Worm (Caenorhabditis elegans) whole organism, L1 larva: ENCODE measurements around the gene Y38H6C.21.

Source experiments
- C04F5.9 ChIP-seq: sonication (generic microtip); optimal IDR thresholded peaks from 2 replicates; lab custom pipeline; 2016; ENCODE audit warnings: missing genetic modification characterization, missing compliant biosample characterization
- C16A3.4 ChIP-seq: fragments of 150-350 bp; optimal IDR thresholded peaks from 2 replicates; lab custom pipeline; 2014; ENCODE audit warnings: missing biosample characterization, missing genetic modification characterization
- alr-1 ChIP-seq: fragments of 200-800 bp; sonication (Bioruptor generic); optimal IDR thresholded peaks from 2 replicates; lab custom pipeline; 2018; ENCODE audit warnings: borderline replicate concordance, mild to moderate bottlenecking, missing genetic modification characterization, missing compliant biosample characterization
- aly-2 ChIP-seq: fragments of 150-350 bp; optimal IDR thresholded peaks from 2 replicates; lab custom pipeline; 2014; ENCODE audit warnings: missing biosample characterization, missing genetic modification characterization
- blmp-1 ChIP-seq: fragments of 150-350 bp; optimal IDR thresholded peaks from 2 replicates; lab custom pipeline; 2014; ENCODE audit warnings: missing biosample characterization, missing genetic modification characterization
- ceh-8 ChIP-seq: fragments of 200-800 bp; sonication (Bioruptor generic); optimal IDR thresholded peaks from 2 replicates; lab custom pipeline; 2018; ENCODE audit warnings: mild to moderate bottlenecking, missing genetic modification characterization, moderate library complexity, missing compliant biosample characterization
- ceh-82 ChIP-seq, 3 experiments: fragments of 150-350 bp in 1 of 3; sonication (generic microtip) in 2 of 3; optimal IDR thresholded peaks; 2 replicates each; lab custom pipeline; 2014 to 2017; ENCODE audit warnings: missing biosample characterization in 3 of 3, missing genetic modification characterization in 3 of 3
- ceh-88 ChIP-seq: fragments of 200-800 bp; sonication (Bioruptor generic); IDR thresholded peaks from 2 replicates; pipeline ENCODE4 v1.3.6; 2022; ENCODE audit warnings: missing genetic modification characterization, missing compliant biosample characterization
- ceh-90 ChIP-seq: sonication (generic microtip); optimal IDR thresholded peaks from 2 replicates; lab custom pipeline; 2016; ENCODE audit warnings: missing genetic modification characterization, missing compliant biosample characterization
- ces-1 ChIP-seq: fragments of 150-350 bp; optimal IDR thresholded peaks from 2 replicates; lab custom pipeline; 2014; ENCODE audit warnings: missing biosample characterization, missing genetic modification reagents, missing genetic modification characterization
- dpl-1 ChIP-seq, 3 experiments: fragments of 150-350 bp in 2 of 3; sonication (generic microtip) in 1 of 3; optimal IDR thresholded peaks; 2 replicates each; lab custom pipeline; 2014 to 2017; ENCODE audit warnings: missing biosample characterization in 3 of 3, missing genetic modification characterization in 3 of 3, missing genetic modification reagents in 3 of 3
- dsc-1 ChIP-seq: sonication (generic microtip); optimal IDR thresholded peaks from 2 replicates; lab custom pipeline; 2016; ENCODE audit warnings: mild to moderate bottlenecking, missing genetic modification characterization, missing compliant biosample characterization
- efl-1 ChIP-seq, 4 experiments: fragments of 150-350 bp; optimal IDR thresholded peaks in 3 of 4; peaks in 1 of 4; 1 replicate in 1 of 4; 2 replicates in 3 of 4; lab custom pipeline; 2014; ENCODE audit warnings: missing biosample characterization in 2 of 4, missing genetic modification characterization in 2 of 4, missing genetic modification reagents in 2 of 4
- efl-3 ChIP-seq: fragments of 200-800 bp; sonication (Bioruptor generic); optimal IDR thresholded peaks from 2 replicates; lab custom pipeline; 2018; ENCODE audit warnings: mild to moderate bottlenecking, missing genetic modification characterization, missing compliant biosample characterization
- egl-27 ChIP-seq, 2 experiments: fragments of 150-350 bp in 1 of 2; sonication (generic microtip); optimal IDR thresholded peaks; 3 replicates each; lab custom pipeline; 2017 to 2018; ENCODE audit warnings: missing biosample characterization in 2 of 2, missing genetic modification characterization in 2 of 2, missing genetic modification reagents in 2 of 2
- elt-3 ChIP-seq, 6 experiments: fragments of 150-350 bp in 1 of 6; sonication (generic microtip); optimal IDR thresholded peaks; 2 replicates each; lab custom pipeline; 2017 to 2018; ENCODE audit warnings: missing biosample characterization in 6 of 6, missing genetic modification characterization in 6 of 6, inconsistent platforms in 1 of 6
- ets-5 ChIP-seq: fragments of 200-800 bp; sonication (Bioruptor generic); IDR thresholded peaks from 2 replicates; pipeline ENCODE4 v1.3.6; 2022; ENCODE audit warnings: missing genetic modification characterization, missing compliant biosample characterization
- fkh-4 ChIP-seq: sonication (generic microtip); optimal IDR thresholded peaks from 2 replicates; lab custom pipeline; 2016; ENCODE audit warnings: missing compliant biosample characterization, missing genetic modification characterization, borderline replicate concordance
- fos-1 ChIP-seq: fragments of 150-350 bp; optimal IDR thresholded peaks from 2 replicates; lab custom pipeline; 2014; ENCODE audit warnings: missing biosample characterization, missing genetic modification characterization
- hlh-4 ChIP-seq: sonication (generic microtip); optimal IDR thresholded peaks from 2 replicates; lab custom pipeline; 2016; ENCODE audit warnings: mild to moderate bottlenecking, missing genetic modification characterization, missing compliant biosample characterization
- hpl-2 ChIP-seq: fragments of 150-350 bp; optimal IDR thresholded peaks from 2 replicates; lab custom pipeline; 2014; ENCODE audit warnings: missing biosample characterization, missing genetic modification reagents, missing genetic modification characterization
- jun-1 ChIP-seq: fragments of 150-350 bp; optimal IDR thresholded peaks from 2 replicates; lab custom pipeline; 2014; ENCODE audit warnings: missing biosample characterization, missing genetic modification reagents, missing genetic modification characterization
- lin-15B ChIP-seq: fragments of 150-350 bp; sonication (generic microtip); optimal IDR thresholded peaks from 3 replicates; lab custom pipeline; 2014; ENCODE audit warnings: missing biosample characterization, missing genetic modification characterization
- lin-39 ChIP-seq: fragments of 150-350 bp; optimal IDR thresholded peaks from 2 replicates; lab custom pipeline; 2014; ENCODE audit warnings: missing biosample characterization, missing genetic modification reagents, missing genetic modification characterization
- lsy-2 ChIP-seq, 2 experiments: fragments of 150-350 bp; optimal IDR thresholded peaks; 2 replicates each; lab custom pipeline; 2014; ENCODE audit warnings: missing biosample characterization in 2 of 2, missing genetic modification characterization in 2 of 2
- mab-9 ChIP-seq: fragments of 200-800 bp; sonication (Bioruptor generic); IDR thresholded peaks from 2 replicates; pipeline ENCODE4 v1.3.6; 2022; ENCODE audit warnings: missing genetic modification reagents, missing genetic modification characterization, missing compliant biosample characterization
- mef-2 ChIP-seq: fragments of 150-350 bp; optimal IDR thresholded peaks from 2 replicates; lab custom pipeline; 2014; ENCODE audit warnings: missing biosample characterization, missing genetic modification characterization
- mep-1 ChIP-seq: fragments of 150-350 bp; optimal IDR thresholded peaks from 2 replicates; lab custom pipeline; 2014; ENCODE audit warnings: missing biosample characterization, missing genetic modification characterization
- nhr-11 ChIP-seq: fragments of 150-350 bp; optimal IDR thresholded peaks from 2 replicates; lab custom pipeline; 2014; ENCODE audit warnings: missing biosample characterization, missing genetic modification characterization
- nhr-12 ChIP-seq: sonication (generic microtip); optimal IDR thresholded peaks from 2 replicates; lab custom pipeline; 2017; ENCODE audit warnings: missing biosample characterization, missing genetic modification characterization
- nhr-20 ChIP-seq: sonication (generic microtip); optimal IDR thresholded peaks from 2 replicates; lab custom pipeline; 2016; ENCODE audit warnings: mild to moderate bottlenecking, missing genetic modification characterization, missing compliant biosample characterization
- nhr-47 ChIP-seq: sonication (generic microtip); optimal IDR thresholded peaks from 2 replicates; lab custom pipeline; 2016; ENCODE audit warnings: mild to moderate bottlenecking, missing genetic modification characterization, moderate library complexity, missing compliant biosample characterization
- nhr-77 ChIP-seq: fragments of 150-350 bp; optimal IDR thresholded peaks from 2 replicates; lab custom pipeline; 2014; ENCODE audit warnings: missing biosample characterization, missing genetic modification characterization
- nhr-84 ChIP-seq: sonication (generic microtip); optimal IDR thresholded peaks from 2 replicates; lab custom pipeline; 2017; ENCODE audit warnings: missing biosample characterization, missing genetic modification characterization
- nhr-85 ChIP-seq: sonication (generic microtip); peaks from one replicate; lab custom pipeline; 2016; ENCODE audit warnings: missing genetic modification characterization, inconsistent platforms, missing compliant biosample characterization
- pag-3 ChIP-seq: sonication (generic microtip); optimal IDR thresholded peaks from 2 replicates; lab custom pipeline; 2017; ENCODE audit warnings: missing genetic modification characterization, mild to moderate bottlenecking, missing compliant biosample characterization, antibody characterized with exemption, borderline replicate concordance; ENCODE audit not compliant: insufficient read depth
- pax-3 ChIP-seq: fragments of 200-800 bp; sonication (Bioruptor generic); optimal IDR thresholded peaks from 2 replicates; lab custom pipeline; 2018; ENCODE audit warnings: mild to moderate bottlenecking, missing genetic modification characterization, moderate library complexity, missing compliant biosample characterization
- pqm-1 ChIP-seq: sonication (generic microtip); optimal IDR thresholded peaks from 3 replicates; lab custom pipeline; 2017; ENCODE audit warnings: missing biosample characterization, missing genetic modification characterization
- sox-4 ChIP-seq: sonication (generic microtip); optimal IDR thresholded peaks from 2 replicates; lab custom pipeline; 2016; ENCODE audit warnings: missing genetic modification characterization, missing compliant biosample characterization
- sup-37 ChIP-seq: fragments of 200-800 bp; sonication (Bioruptor generic); optimal IDR thresholded peaks from 2 replicates; lab custom pipeline; 2018; ENCODE audit warnings: mild to moderate bottlenecking, missing genetic modification characterization, missing compliant biosample characterization
- swsn-7 ChIP-seq: sonication (generic microtip); optimal IDR thresholded peaks from 2 replicates; lab custom pipeline; 2016; ENCODE audit warnings: missing genetic modification characterization, missing compliant biosample characterization
- unc-130 ChIP-seq: fragments of 150-350 bp; optimal IDR thresholded peaks from 2 replicates; lab custom pipeline; 2017; ENCODE audit warnings: missing biosample characterization, missing genetic modification characterization, inconsistent platforms
- unc-30 ChIP-seq: sonication (generic microtip); optimal IDR thresholded peaks from 2 replicates; lab custom pipeline; 2017; ENCODE audit warnings: missing biosample characterization, missing genetic modification characterization
- unc-86 ChIP-seq: sonication (generic microtip); optimal IDR thresholded peaks from 2 replicates; lab custom pipeline; 2016; ENCODE audit warnings: missing genetic modification characterization, missing compliant biosample characterization
- zag-1 ChIP-seq: fragments of 150-350 bp; optimal IDR thresholded peaks from 2 replicates; lab custom pipeline; 2014; ENCODE audit warnings: missing biosample characterization, missing genetic modification characterization
- ztf-4 ChIP-seq: fragments of 150-350 bp; optimal IDR thresholded peaks from 2 replicates; lab custom pipeline; 2014; ENCODE audit warnings: missing biosample characterization, missing genetic modification characterization

The Y38H6C.21 gene

ce11 chrV:20595653-20596052 lies 40.6 kb upstream of the Y38H6C.21 start, which contains the start of gene F26F2.11:
F26F2.11 (minus strand) TSS chrV:20595753.
- TF ChIP-seq C16A3.4 (tag; lab: Kevin White, UChicago): no peak
- TF ChIP-seq sup-37: no peak
- no peak for TF ChIP-seq ceh-90
- TF ChIP-seq unc-130 (tag; lab: Kevin White, UChicago): no peak
- TF ChIP-seq blmp-1 (tag; lab: Kevin White, UChicago): no peak
- TF ChIP-seq hpl-2 (GFP tag; lab: Kevin White, UChicago): no peak
- no peak for TF ChIP-seq unc-86
- TF ChIP-seq swsn-7: no peak
- TF ChIP-seq nhr-77 (tag; lab: Kevin White, UChicago): no peak
- no peak for TF ChIP-seq nhr-11 (tag; lab: Kevin White, UChicago)
- no peak for TF ChIP-seq ces-1 (GFP tag; lab: Kevin White, UChicago)
- TF ChIP-seq alr-1 (tag; lab: Kevin White, UChicago): no peak

ce11 chrV:20594746-20595145 lies 39.7 kb upstream of the Y38H6C.21 start, which contains the start of gene F26F2.10:
F26F2.10 (minus strand) TSS chrV:20594846.
- no peak for TF ChIP-seq alr-1 (tag; lab: Kevin White, UChicago)
- TF ChIP-seq zag-1 (tag; lab: Kevin White, UChicago): no peak
- TF ChIP-seq ets-5 (GFP tag; lab: Robert Waterston, UW): no peak
- no peak for TF ChIP-seq nhr-84
- no peak for TF ChIP-seq nhr-12 (tag; lab: Kevin White, UChicago)
- no peak for TF ChIP-seq nhr-47 (tag; lab: Kevin White, UChicago)
- no peak for TF ChIP-seq nhr-77 (tag; lab: Kevin White, UChicago)
- TF ChIP-seq mab-9 (GFP tag; lab: Robert Waterston, UW): no peak
- no peak for TF ChIP-seq ztf-4 (tag; lab: Kevin White, UChicago)
- no peak for TF ChIP-seq fkh-4 (tag; lab: Kevin White, UChicago)
- no peak for TF ChIP-seq unc-86
- TF ChIP-seq jun-1 (tag; lab: Kevin White, UChicago): no peak
- TF ChIP-seq elt-3 (tag; optimal IDR thresholded peaks at IDR 0.05; lab: Kevin White, UChicago): no peak
- TF ChIP-seq pax-3 (tag; lab: Kevin White, UChicago): no peak
- TF ChIP-seq lin-39 (tag; lab: Kevin White, UChicago): no peak

ce11 chrV:20580511-20581040 lies 25.5 kb upstream of the Y38H6C.21 start, which contains the start of gene F26F2.7:
F26F2.7 (plus strand) TSS chrV:20580990.
- peak; percentile 93 for TF ChIP-seq dsc-1 (tag; lab: Kevin White, UChicago)
- TF ChIP-seq ceh-8 (GFP tag; lab: Kevin White, UChicago): peak; percentile 30
- TF ChIP-seq nhr-47 (tag; lab: Kevin White, UChicago): peak; percentile 93
- TF ChIP-seq ceh-82 (tag; optimal IDR thresholded peaks at IDR 0.05; lab: Kevin White, UChicago): peak; percentile 61 to 80 (median 70)
- no peak for TF ChIP-seq nhr-77 (tag; lab: Kevin White, UChicago)
- TF ChIP-seq ceh-88 (GFP tag; lab: Robert Waterston, UW): peak; percentile 70
- TF ChIP-seq hlh-4 (tag; lab: Kevin White, UChicago): peak; percentile 3
- TF ChIP-seq blmp-1 (tag; lab: Kevin White, UChicago): peak; percentile 11
- TF ChIP-seq egl-27 (tag; optimal IDR thresholded peaks at IDR 0.05; lab: Kevin White, UChicago): no peak
- peak; percentile 64 for TF ChIP-seq C04F5.9 (tag; lab: Kevin White, UChicago)
- TF ChIP-seq ces-1 (GFP tag; lab: Kevin White, UChicago): no peak
- no peak for TF ChIP-seq lin-15B (tag; lab: Kevin White, UChicago)
- TF ChIP-seq aly-2 (tag; lab: Kevin White, UChicago): no peak
- TF ChIP-seq unc-30 (tag; lab: Kevin White, UChicago): no peak
- no peak for TF ChIP-seq ceh-90
- peak; percentile 64 to 73 for TF ChIP-seq efl-1 (optimal IDR thresholded peaks at IDR 0.05; lab: Kevin White, UChicago)
- peak; percentile 75 to 96 for TF ChIP-seq efl-1 (GFP tag; optimal IDR thresholded peaks at IDR 0.05 in 1 of 2; lab: Kevin White, UChicago)
- TF ChIP-seq nhr-85 (tag; lab: Kevin White, UChicago): peak; percentile 87
- TF ChIP-seq pag-3 (tag; lab: Kevin White, UChicago): no peak
- TF ChIP-seq pqm-1 (tag; lab: Kevin White, UChicago): no peak
- peak; percentile 80 for TF ChIP-seq lin-39 (tag; lab: Kevin White, UChicago)
- TF ChIP-seq mef-2 (tag; lab: Kevin White, UChicago): peak; percentile 23
- no peak for TF ChIP-seq alr-1 (tag; lab: Kevin White, UChicago)
- TF ChIP-seq fkh-4 (tag; lab: Kevin White, UChicago): peak; percentile 69
- TF ChIP-seq dpl-1 (GFP tag; optimal IDR thresholded peaks at IDR 0.05; lab: Kevin White, UChicago): peak; percentile 65 to 81 (median 79)
- peak; percentile 69 for TF ChIP-seq nhr-11 (tag; lab: Kevin White, UChicago)
- TF ChIP-seq sox-4 (tag; lab: Kevin White, UChicago): peak; percentile 75
- peak; percentile 46 for TF ChIP-seq efl-3
- peak; percentile 79 for TF ChIP-seq unc-86
- TF ChIP-seq fos-1 (tag; lab: Kevin White, UChicago): peak; percentile 28
- peak; percentile 88 for TF ChIP-seq nhr-20 (tag; lab: Kevin White, UChicago)
- TF ChIP-seq sup-37: peak; percentile 30
- TF ChIP-seq zag-1 (tag; lab: Kevin White, UChicago): no peak
- TF ChIP-seq lsy-2 (tag; optimal IDR thresholded peaks at IDR 0.05; lab: Kevin White, UChicago): peak; percentile 89 to 91
- peak; percentile 94 for TF ChIP-seq mep-1 (tag; lab: Kevin White, UChicago)
